Worm (Caenorhabditis elegans) whole organism, L4 larva: ENCODE measurements around the gene puf-8.
A peak's percentile ranks its signal among the peaks of the same experiment; 100 is the strongest.

Experiments
- D1046.2 ChIP-seq: fragments of 200-800 bp; sonication (Bioruptor generic); IDR thresholded peaks from 2 replicates; pipeline ENCODE4 v1.3.6; 2022; ENCODE audit warnings: missing genetic modification characterization, missing compliant biosample characterization
- F10B5.3 ChIP-seq: sonication (generic microtip); optimal IDR thresholded peaks from 2 replicates; lab custom pipeline; 2016; ENCODE audit warnings: mild to moderate bottlenecking, missing genetic modification characterization, missing compliant biosample characterization
- F26F4.8 ChIP-seq: fragments of 200-800 bp; sonication (Bioruptor generic); conservative IDR thresholded peaks from 2 replicates; pipeline ENCODE4 v1.3.6; 2022; ENCODE audit warnings: missing genetic modification characterization, missing compliant biosample characterization
- F37D6.2 ChIP-seq: sonication (generic microtip); optimal IDR thresholded peaks from 2 replicates; lab custom pipeline; 2016; ENCODE audit warnings: mild to moderate bottlenecking, missing genetic modification characterization, missing compliant biosample characterization
- F49E8.2 ChIP-seq: sonication (generic microtip); optimal IDR thresholded peaks from 2 replicates; lab custom pipeline; 2016; ENCODE audit warnings: missing compliant biosample characterization, mild to moderate bottlenecking, missing genetic modification characterization, borderline replicate concordance
- Y48G9A.11 ChIP-seq: fragments of 200-800 bp; sonication (Bioruptor generic); IDR thresholded peaks from 2 replicates; pipeline ENCODE4 v1.3.6; 2022; ENCODE audit warnings: missing genetic modification reagents, missing genetic modification characterization, missing compliant biosample characterization
- Y75B8A.6 ChIP-seq: fragments of 200-800 bp; sonication (Bioruptor generic); IDR thresholded peaks from 2 replicates; pipeline ENCODE4 v1.3.6; 2022; ENCODE audit warnings: missing genetic modification reagents, missing genetic modification characterization, missing compliant biosample characterization
- ZK337.2 ChIP-seq: fragments of 200-800 bp; sonication (Bioruptor generic); IDR thresholded peaks from 2 replicates; pipeline ENCODE4 v1.3.6; 2022; ENCODE audit warnings: missing genetic modification reagents, missing genetic modification characterization, missing compliant biosample characterization
- aly-2 ChIP-seq: sonication (generic microtip); optimal IDR thresholded peaks from 2 replicates; lab custom pipeline; 2018; ENCODE audit warnings: missing biosample characterization, missing genetic modification characterization
- arid-1 ChIP-seq: fragments of 200-800 bp; sonication (Bioruptor generic); conservative IDR thresholded peaks from 2 replicates; pipeline ENCODE4 v1.3.6; 2022; ENCODE audit warnings: missing genetic modification reagents, missing genetic modification characterization, missing compliant biosample characterization
- ceh-20 ChIP-seq: fragments of 200-800 bp; sonication (Bioruptor generic); IDR thresholded peaks from 2 replicates; pipeline ENCODE4 v1.3.6; 2022; ENCODE audit warnings: missing genetic modification reagents, missing genetic modification characterization, missing compliant biosample characterization
- ceh-82 ChIP-seq: sonication (generic microtip); optimal IDR thresholded peaks from 2 replicates; lab custom pipeline; 2017; ENCODE audit warnings: missing biosample characterization, missing genetic modification characterization
- cey-2 ChIP-seq: sonication (generic microtip); optimal IDR thresholded peaks from 3 replicates; lab custom pipeline; 2017; ENCODE audit warnings: missing genetic modification characterization, mild to moderate bottlenecking, missing compliant biosample characterization, antibody characterized with exemption, borderline replicate concordance; ENCODE audit not compliant: insufficient read depth
- ctbp-1 ChIP-seq: fragments of 200-800 bp; sonication (Bioruptor generic); IDR thresholded peaks from 2 replicates; pipeline ENCODE4 v1.3.6; 2022; ENCODE audit warnings: missing genetic modification reagents, missing genetic modification characterization, missing compliant biosample characterization
- daf-12 ChIP-seq: fragments of 150-350 bp; optimal IDR thresholded peaks from 2 replicates; lab custom pipeline; 2014; ENCODE audit warnings: missing biosample characterization, missing genetic modification reagents, missing genetic modification characterization
- daf-16 ChIP-seq, 3 experiments: sonication (generic microtip); optimal IDR thresholded peaks; 2 replicates each; lab custom pipeline; 2016 to 2017; ENCODE audit warnings: missing genetic modification characterization in 3 of 3, missing genetic modification reagents in 3 of 3, mild to moderate bottlenecking in 2 of 3, missing compliant biosample characterization in 2 of 3, missing biosample characterization in 1 of 3, moderate library complexity in 1 of 3
- dmd-8 ChIP-seq: fragments of 200-800 bp; sonication (Bioruptor generic); IDR thresholded peaks from 2 replicates; pipeline ENCODE4 v1.3.6; 2022; ENCODE audit warnings: missing genetic modification characterization, missing compliant biosample characterization
- duxl-1 ChIP-seq: sonication (generic microtip); optimal IDR thresholded peaks from 2 replicates; lab custom pipeline; 2016; ENCODE audit warnings: mild to moderate bottlenecking, missing genetic modification characterization, moderate library complexity, missing compliant biosample characterization; ENCODE audit not compliant: poor library complexity
- dve-1 ChIP-seq: sonication (generic microtip); optimal IDR thresholded peaks from 2 replicates; lab custom pipeline; 2017; ENCODE audit warnings: antibody characterized with exemption, mild to moderate bottlenecking, missing genetic modification characterization, missing compliant biosample characterization; ENCODE audit not compliant: insufficient read depth
- egl-43 ChIP-seq: fragments of 200-800 bp; sonication (Bioruptor generic); IDR thresholded peaks from 2 replicates; pipeline ENCODE4 v1.3.6; 2022; ENCODE audit warnings: missing genetic modification reagents, missing genetic modification characterization, missing compliant biosample characterization
- fkh-10 ChIP-seq: fragments of 150-350 bp; optimal IDR thresholded peaks from 2 replicates; lab custom pipeline; 2014; ENCODE audit warnings: missing biosample characterization, missing genetic modification reagents, missing genetic modification characterization
- gei-8 ChIP-seq: fragments of 200-800 bp; sonication (Bioruptor generic); optimal IDR thresholded peaks from 2 replicates; lab custom pipeline; 2018; ENCODE audit warnings: mild to moderate bottlenecking, missing genetic modification characterization, missing compliant biosample characterization
- hif-1 ChIP-seq, 2 experiments: sonication (generic microtip); optimal IDR thresholded peaks; 2 replicates each; lab custom pipeline; 2016 to 2017; ENCODE audit warnings: missing compliant biosample characterization in 2 of 2, missing genetic modification characterization in 2 of 2, missing genetic modification reagents in 2 of 2, missing genotype in 2 of 2, mild to moderate bottlenecking in 1 of 2
- hlh-11 ChIP-seq: fragments of 200-800 bp; sonication (Bioruptor generic); optimal IDR thresholded peaks from 2 replicates; lab custom pipeline; 2018; ENCODE audit warnings: mild to moderate bottlenecking, missing genetic modification characterization, missing compliant biosample characterization
- hlh-30 ChIP-seq: sonication (generic microtip); optimal IDR thresholded peaks from 2 replicates; lab custom pipeline; 2017; ENCODE audit warnings: antibody characterized with exemption, mild to moderate bottlenecking, missing genetic modification characterization, missing compliant biosample characterization; ENCODE audit not compliant: insufficient read depth
- hmg-1.1 ChIP-seq: fragments of 200-800 bp; sonication (Bioruptor generic); IDR thresholded peaks from 2 replicates; pipeline ENCODE4 v1.3.6; 2022; ENCODE audit warnings: missing genetic modification reagents, missing genetic modification characterization, missing compliant biosample characterization
- lim-7 ChIP-seq: fragments of 200-800 bp; sonication (Bioruptor generic); IDR thresholded peaks from 2 replicates; pipeline ENCODE4 v1.3.6; 2022; ENCODE audit warnings: missing genetic modification characterization, missing compliant biosample characterization
- lin-38 ChIP-seq: fragments of 200-800 bp; sonication (Bioruptor generic); IDR thresholded peaks from 2 replicates; pipeline ENCODE4 v1.3.6; 2022; ENCODE audit warnings: missing genetic modification reagents, missing genetic modification characterization, missing compliant biosample characterization
- lsy-2 ChIP-seq, 2 experiments: fragments of 150-350 bp in 1 of 2; sonication (generic microtip) in 1 of 2; optimal IDR thresholded peaks; 2 replicates each; lab custom pipeline; 2014 to 2017; ENCODE audit warnings: missing biosample characterization in 2 of 2, missing genetic modification characterization in 2 of 2
- madf-5 ChIP-seq, 2 experiments: fragments of 200-800 bp; sonication (Bioruptor generic); IDR thresholded peaks; 2 replicates each; pipeline ENCODE4 v1.3.6; 2022; ENCODE audit warnings: missing compliant biosample characterization in 2 of 2, missing genetic modification characterization in 2 of 2
- madf-9 ChIP-seq: fragments of 200-800 bp; sonication (Bioruptor generic); conservative IDR thresholded peaks from 2 replicates; pipeline ENCODE4 v1.3.6; 2022; ENCODE audit warnings: missing genetic modification reagents, missing genetic modification characterization, missing compliant biosample characterization
- mxl-3 ChIP-seq: fragments of 200-800 bp; sonication (Bioruptor generic); optimal IDR thresholded peaks from 2 replicates; lab custom pipeline; 2018; ENCODE audit warnings: mild to moderate bottlenecking, missing genetic modification characterization, missing compliant biosample characterization
- nhr-41 ChIP-seq: fragments of 200-800 bp; sonication (Bioruptor generic); IDR thresholded peaks from 2 replicates; pipeline ENCODE4 v1.3.6; 2022; ENCODE audit warnings: missing genetic modification reagents, missing genetic modification characterization, missing compliant biosample characterization
- nhr-42 ChIP-seq: fragments of 200-800 bp; sonication (Bioruptor generic); IDR thresholded peaks from 2 replicates; pipeline ENCODE4 v1.3.6; 2022; ENCODE audit warnings: missing genetic modification characterization, missing compliant biosample characterization
- php-3 ChIP-seq: fragments of 200-800 bp; sonication (Bioruptor generic); IDR thresholded peaks from 2 replicates; pipeline ENCODE4 v1.3.6; 2022; ENCODE audit warnings: missing genetic modification reagents, missing genetic modification characterization, missing compliant biosample characterization
- pqm-1 ChIP-seq: sonication (generic microtip); optimal IDR thresholded peaks from 2 replicates; lab custom pipeline; 2017; ENCODE audit warnings: missing biosample characterization, missing genetic modification characterization
- spr-3 ChIP-seq: fragments of 200-800 bp; sonication (Bioruptor generic); optimal IDR thresholded peaks from 2 replicates; lab custom pipeline; 2018; ENCODE audit warnings: mild to moderate bottlenecking, missing genetic modification characterization, missing compliant biosample characterization
- unc-62 ChIP-seq, 3 experiments: fragments of 150-350 bp in 1 of 3; sonication (generic microtip); optimal IDR thresholded peaks in 2 of 3; peaks in 1 of 3; 1 replicate in 1 of 3; 2 replicates in 2 of 3; lab custom pipeline; 2014 to 2017; ENCODE audit warnings: missing biosample characterization in 3 of 3, missing genetic modification characterization in 3 of 3, missing genetic modification reagents in 3 of 3, missing genotype in 1 of 3
- vab-7 ChIP-seq: fragments of 200-800 bp; sonication (Bioruptor generic); IDR thresholded peaks from 2 replicates; pipeline ENCODE4 v1.3.6; 2022; ENCODE audit warnings: missing genetic modification reagents, missing genetic modification characterization, missing compliant biosample characterization
- zfp-2 ChIP-seq: sonication (generic microtip); optimal IDR thresholded peaks from 2 replicates; lab custom pipeline; 2016; ENCODE audit warnings: mild to moderate bottlenecking, missing genetic modification characterization, missing compliant biosample characterization
- zfp-3 ChIP-seq: fragments of 200-800 bp; sonication (Bioruptor generic); conservative IDR thresholded peaks from 2 replicates; pipeline ENCODE4 v1.3.6; 2022; ENCODE audit warnings: missing genetic modification reagents, missing genetic modification characterization, missing compliant biosample characterization
- zip-11 ChIP-seq: fragments of 200-800 bp; sonication (Bioruptor generic); IDR thresholded peaks from 2 replicates; pipeline ENCODE4 v1.3.6; 2022; ENCODE audit warnings: missing genetic modification characterization, missing compliant biosample characterization
- ztf-11 ChIP-seq: fragments of 150-350 bp; optimal IDR thresholded peaks from 2 replicates; lab custom pipeline; 2014; ENCODE audit warnings: missing biosample characterization, missing genetic modification characterization

Gene puf-8

ce11 chrII:7323317-7323716, 25.3 kb upstream of the puf-8 start (continued):
- TF ChIP-seq duxl-1 (tag; lab: Kevin White, UChicago) (no peak), dve-1 (tag; lab: Kevin White, UChicago) (no peak), ztf-11 (tag; lab: Kevin White, UChicago) (no peak), hmg-1.1 (GFP tag; lab: Robert Waterston, UW) (no peak), ctbp-1 (GFP tag; lab: Robert Waterston, UW) (peak; percentile 37; the same call in 1 of the 2 replicates), hlh-11 (tag; lab: Kevin White, UChicago) (peak; percentile 75), lin-38 (GFP tag; lab: Robert Waterston, UW) (no peak), ZK337.2 (GFP tag; lab: Robert Waterston, UW) (no peak), fkh-10 (GFP tag; lab: Kevin White, UChicago) (no peak), zip-11 (GFP tag; lab: Robert Waterston, UW) (no peak), Y48G9A.11 (GFP tag; lab: Robert Waterston, UW) (no peak), F10B5.3 (tag; lab: Kevin White, UChicago) (no peak), zfp-3 (GFP tag; lab: Robert Waterston, UW) (no peak; the same call in 1 of the 2 replicates), ceh-82 (tag; lab: Kevin White, UChicago) (no peak), daf-12 (tag; lab: Kevin White, UChicago) (no peak), F49E8.2 (tag; lab: Kevin White, UChicago) (no peak), Y75B8A.6 (GFP tag; lab: Robert Waterston, UW) (no peak), unc-62 (GFP tag; optimal IDR thresholded peaks at IDR 0.05 in 1 of 2; lab: Kevin White, UChicago) (peak in 1 of 2 experiments; percentile 66), unc-62 (tag; optimal IDR thresholded peaks at IDR 0.05; lab: Kevin White, UChicago) (no peak), pqm-1 (no peak)

ce11 chrII:7319471-7319870, 21.4 kb upstream of the puf-8 start:
- peak; percentile 33; the same call in 1 of the 2 replicates for TF ChIP-seq vab-7
- TF ChIP-seq nhr-41 (GFP tag; lab: Robert Waterston, UW) = no peak
- TF ChIP-seq F26F4.8 (GFP tag; lab: Robert Waterston, UW) = 0 out of 2 replicates have a peak, but pooled peaks have one; percentile 41
- TF ChIP-seq php-3 = 0 out of 2 replicates have a peak, but pooled peaks have one; percentile 43
- TF ChIP-seq lim-7 (GFP tag; lab: Robert Waterston, UW) = 0 out of 2 replicates have a peak, but pooled peaks have one; percentile 39
- 0 out of 2 replicates have a peak, but pooled peaks have one; percentile 28 for TF ChIP-seq zip-11 (GFP tag; lab: Robert Waterston, UW)
- 0 out of 2 replicates have a peak, but pooled peaks have one; percentile 31 for TF ChIP-seq Y75B8A.6 (GFP tag; lab: Robert Waterston, UW)
- 0 out of 2 replicates have a peak, but pooled peaks have one; percentile 43 for TF ChIP-seq zfp-3 (GFP tag; lab: Robert Waterston, UW)
- TF ChIP-seq D1046.2 (GFP tag; lab: Robert Waterston, UW) = no peak
- TF ChIP-seq unc-62 (GFP tag; optimal IDR thresholded peaks at IDR 0.05 in 1 of 2; lab: Kevin White, UChicago) = peak in 1 of 2 experiments; percentile 0
- TF ChIP-seq unc-62 (tag; optimal IDR thresholded peaks at IDR 0.05; lab: Kevin White, UChicago) = no peak
- TF ChIP-seq hlh-30 (tag; lab: Kevin White, UChicago) = no peak
- peak; percentile 14 for TF ChIP-seq spr-3 (GFP tag; lab: Kevin White, UChicago)
- TF ChIP-seq gei-8 = peak; percentile 64
- peak; percentile 77; the same call in 1 of the 2 replicates for TF ChIP-seq egl-43 (GFP tag; lab: Robert Waterston, UW)
- no peak for TF ChIP-seq cey-2 (tag; lab: Kevin White, UChicago)
- TF ChIP-seq zfp-2 (tag; lab: Kevin White, UChicago) = no peak
- 0 out of 2 replicates have a peak, but pooled peaks have one; percentile 41 for TF ChIP-seq Y48G9A.11 (GFP tag; lab: Robert Waterston, UW)
- TF ChIP-seq F37D6.2 = peak; percentile 38
- TF ChIP-seq nhr-42 = peak; percentile 74
- TF ChIP-seq ceh-20 (GFP tag; lab: Robert Waterston, UW) = 0 out of 2 replicates have a peak, but pooled peaks have one; percentile 35
- TF ChIP-seq ctbp-1 (GFP tag; lab: Robert Waterston, UW) = peak; percentile 76
- TF ChIP-seq aly-2 (tag; lab: Kevin White, UChicago) = no peak
- peak in 1 of 2 experiments; percentile 61 for TF ChIP-seq hif-1 (tag; optimal IDR thresholded peaks at IDR 0.05; lab: Kevin White, UChicago)
- TF ChIP-seq arid-1 (GFP tag; lab: Robert Waterston, UW) = peak; percentile 64; the same call in 1 of the 2 replicates
- TF ChIP-seq daf-16 (GFP tag; optimal IDR thresholded peaks at IDR 0.05; lab: Kevin White, UChicago) = peak in 1 of 2 experiments; percentile 55
- TF ChIP-seq daf-16 (tag; optimal IDR thresholded peaks at IDR 0.05; lab: Kevin White, UChicago) = no peak
- no peak for TF ChIP-seq lsy-2 (tag; optimal IDR thresholded peaks at IDR 0.05; lab: Kevin White, UChicago)
- TF ChIP-seq madf-9 (GFP tag; lab: Robert Waterston, UW) = 0 out of 2 replicates have a peak, but pooled peaks have one; percentile 10
- 0 out of 4 replicates have a peak, but pooled peaks of 1 of the 2 experiments have one; percentile 21 for TF ChIP-seq madf-5 (GFP tag; IDR thresholded peaks at IDR 0.05; lab: Robert Waterston, UW)
- peak; percentile 49; the same call in 1 of the 2 replicates for TF ChIP-seq hmg-1.1 (GFP tag; lab: Robert Waterston, UW)
- TF ChIP-seq mxl-3 (GFP tag; lab: Kevin White, UChicago) = no peak
- 0 out of 2 replicates have a peak, but pooled peaks have one; percentile 38 for TF ChIP-seq dmd-8
